Fruit fly (Drosophila melanogaster) ovary, adult (tissue): ENCODE results near the gene Srp19.

ENCODE experiments used
- CG17801 ChIP-seq: fragments of 200-800 bp; optimal IDR thresholded peaks from 2 replicates; lab custom pipeline; 2019; ENCODE audit warnings: missing biosample characterization, mild to moderate bottlenecking, missing genetic modification characterization, moderate library complexity; ENCODE audit not compliant: partially characterized antibody

The Srp19 gene

DNA sequence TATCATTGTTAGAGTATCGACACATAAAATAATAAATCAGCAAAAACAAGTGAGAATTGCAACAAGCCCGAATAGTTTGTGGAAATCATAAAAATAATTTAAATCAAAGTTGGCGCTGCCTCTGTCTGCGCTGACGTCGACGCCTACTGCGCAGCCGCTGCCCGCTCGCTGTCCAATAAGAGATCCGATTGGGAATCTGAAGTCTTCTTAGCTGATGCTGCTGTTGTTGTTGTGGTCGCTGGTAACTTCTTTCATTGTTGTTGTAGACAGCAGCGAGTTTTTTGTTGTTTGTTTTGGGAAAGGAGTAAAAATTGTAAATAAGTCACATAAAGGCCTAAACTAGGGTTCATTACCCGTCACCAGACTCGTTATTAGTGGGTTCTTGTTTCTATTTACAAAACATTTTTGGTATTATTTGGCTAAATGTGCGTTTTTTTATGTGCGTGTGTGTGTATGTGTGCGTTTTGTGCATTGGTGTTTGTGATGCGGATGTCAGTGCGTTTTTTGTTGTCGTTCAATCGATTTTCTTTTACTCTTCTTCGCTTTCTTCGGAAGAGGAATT is 17.0 kb upstream of the Srp19 start:
- no peak for TF ChIP-seq CG17801 (GFP tag; lab: Kevin White, UChicago)

DNA sequence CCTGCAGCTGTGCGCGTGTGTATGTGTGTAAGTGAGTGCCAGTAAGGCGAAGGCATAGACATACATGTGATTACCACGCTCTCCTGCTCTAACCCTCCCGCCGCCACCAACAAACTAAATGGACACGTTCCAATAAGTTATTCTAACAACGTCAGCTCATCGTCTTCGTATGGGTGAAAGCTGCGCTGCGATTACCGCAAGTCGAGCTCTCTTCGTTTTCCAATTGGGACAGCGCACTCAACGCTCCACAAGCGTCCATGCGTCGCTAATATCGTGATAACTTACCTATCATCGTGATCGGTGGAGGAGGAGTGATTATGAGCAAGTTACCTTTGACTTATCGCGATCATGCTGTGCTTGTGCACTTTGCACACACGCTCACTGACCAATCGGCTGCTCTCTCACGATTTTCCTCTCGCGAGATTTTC is 13.3 kb upstream of the Srp19 start:
- no peak for TF ChIP-seq CG17801 (GFP tag; lab: Kevin White, UChicago)

DNA sequence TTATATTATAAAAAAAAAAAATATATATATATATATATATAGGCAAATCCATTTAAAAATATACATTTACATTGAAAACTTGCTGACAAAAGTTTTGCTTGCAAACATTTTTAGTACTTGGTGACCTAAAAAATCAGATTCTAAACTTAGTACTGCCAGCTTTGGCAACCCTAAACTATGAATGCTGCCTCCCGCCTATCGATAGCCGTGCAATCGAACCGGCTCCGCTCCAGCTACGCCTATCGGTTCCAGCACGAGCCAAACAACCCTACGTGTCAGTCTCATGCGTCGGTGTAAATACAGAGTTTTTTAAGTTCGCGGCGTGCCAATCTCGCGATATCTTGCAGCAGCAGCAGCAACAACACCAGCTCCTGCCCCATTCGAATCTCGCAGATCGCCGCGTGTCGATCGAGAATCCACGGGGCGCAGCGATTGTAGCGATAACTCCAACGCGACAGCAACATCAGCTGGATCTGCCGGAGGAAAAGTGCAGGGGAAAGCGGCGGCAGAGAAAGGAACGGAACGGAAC is 12.6 kb upstream of the Srp19 start, which contains the start of gene Sec63:
Gene Sec63, plus strand, starts transcription at position 238 of the 529 bp plus-strand sequence.
- no peak for TF ChIP-seq CG17801 (GFP tag; lab: Kevin White, UChicago)

DNA sequence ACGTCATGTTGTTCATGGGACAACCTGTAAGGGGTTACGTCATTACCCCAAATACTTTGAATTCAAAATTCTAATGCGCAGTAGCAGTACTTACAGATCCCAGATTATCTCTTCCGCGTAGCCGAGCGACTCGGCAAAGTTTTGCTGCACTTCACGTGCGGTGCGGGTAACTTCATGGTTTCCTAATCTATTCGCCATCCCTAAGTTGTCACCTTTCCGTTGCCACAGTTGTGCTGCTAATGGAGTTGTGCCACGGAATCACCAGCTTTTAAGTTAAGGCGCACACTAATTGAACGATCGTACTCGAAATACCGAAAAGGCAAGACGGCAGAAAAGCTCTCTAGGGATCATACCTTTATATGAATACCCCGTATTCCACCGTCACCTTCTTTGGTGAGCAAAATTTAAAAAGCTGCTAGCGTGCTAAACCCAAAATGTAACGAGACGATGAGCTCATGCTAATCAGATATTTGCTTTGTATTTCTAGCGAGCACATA is 12.0 kb upstream of the Srp19 start, which contains the start of gene pst:
Gene pst, minus strand, starts transcription at position 437 of the 497 bp plus-strand sequence.
- TF ChIP-seq CG17801 (GFP tag; lab: Kevin White, UChicago): peak; percentile 47

DNA sequence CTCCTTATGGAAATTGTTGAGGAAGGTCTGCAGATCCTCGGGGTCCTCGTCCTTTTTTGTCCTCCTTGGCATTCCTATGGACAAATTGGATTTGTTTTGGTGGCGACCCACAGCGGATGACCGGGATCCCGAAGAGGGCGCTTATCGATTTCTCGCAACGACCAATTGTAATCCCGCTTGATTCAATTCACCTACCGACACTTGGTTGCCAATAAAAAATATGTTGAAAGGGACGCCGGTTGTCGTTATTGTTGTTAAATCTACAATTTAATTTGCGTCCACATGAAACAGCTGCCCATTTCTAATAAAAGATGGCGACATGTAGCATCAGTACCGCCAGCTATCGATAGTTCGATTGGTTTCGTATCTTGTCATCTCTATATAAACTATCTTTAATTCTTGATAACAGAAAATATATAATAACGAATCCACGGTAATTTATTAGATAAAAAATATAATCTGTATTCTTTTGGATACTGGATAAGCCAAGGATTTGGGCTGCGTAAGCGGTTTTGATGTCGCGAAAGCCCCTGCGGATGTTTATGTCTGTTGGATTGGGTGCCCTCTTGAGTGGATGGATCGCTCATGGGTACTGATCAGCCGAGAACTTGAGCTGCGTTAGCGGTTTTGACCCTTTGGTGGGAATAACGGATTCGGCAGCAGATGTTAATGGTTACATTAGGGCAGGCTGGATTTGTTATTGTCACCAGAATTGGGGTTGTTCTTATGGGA is 8.7 kb upstream of the Srp19 start, which contains the start of gene CTCF:
Gene CTCF, minus strand, starts transcription at position 328 of the 732 bp plus-strand sequence.
- TF ChIP-seq CG17801 (GFP tag; lab: Kevin White, UChicago): peak; percentile 31

DNA sequence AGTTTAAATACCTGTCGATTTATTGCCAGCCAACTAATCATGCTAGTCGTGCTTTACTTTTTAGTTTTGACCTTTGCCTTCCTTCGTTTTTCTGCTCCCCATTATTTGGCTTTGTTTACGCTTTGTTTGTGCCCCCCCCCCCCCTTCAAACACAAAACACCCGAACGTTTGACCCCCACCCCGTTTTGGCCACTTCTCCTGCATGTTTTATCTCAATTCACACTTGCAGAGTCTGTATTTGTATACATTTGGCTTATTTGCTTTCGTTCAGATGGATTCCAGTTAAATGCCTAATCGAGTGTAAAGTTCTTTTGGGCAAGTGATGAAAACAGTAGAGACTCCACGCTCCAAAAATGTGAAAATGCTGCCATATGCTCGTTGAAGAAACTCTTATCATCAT is 1.5 kb upstream of the Srp19 start:
- TF ChIP-seq CG17801 (GFP tag; lab: Kevin White, UChicago): no peak

DNA sequence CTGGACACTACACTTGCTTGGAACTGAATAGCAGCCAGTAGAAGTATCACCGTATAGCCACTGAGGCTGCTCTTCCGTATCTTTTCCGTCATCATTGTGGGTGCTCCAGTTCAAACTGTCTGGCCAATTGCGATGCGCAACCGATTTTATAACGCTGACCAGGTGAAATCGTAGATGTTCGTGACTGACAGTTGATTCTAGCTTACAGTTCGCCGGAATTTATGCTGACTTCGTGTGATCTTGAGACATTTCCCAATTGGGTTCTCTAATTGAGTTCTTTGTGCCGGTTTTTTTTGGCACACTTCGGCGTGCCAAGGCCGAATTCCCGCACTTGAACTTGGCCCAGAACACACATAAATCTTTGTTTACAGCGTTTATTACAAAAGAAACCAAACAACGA is 883 bp downstream of the Srp19 start, which contains the start of gene CG14834:
Gene CG14834, minus strand, starts transcription at position 173 of the 400 bp plus-strand sequence.
- no peak for TF ChIP-seq CG17801 (GFP tag; lab: Kevin White, UChicago)

DNA sequence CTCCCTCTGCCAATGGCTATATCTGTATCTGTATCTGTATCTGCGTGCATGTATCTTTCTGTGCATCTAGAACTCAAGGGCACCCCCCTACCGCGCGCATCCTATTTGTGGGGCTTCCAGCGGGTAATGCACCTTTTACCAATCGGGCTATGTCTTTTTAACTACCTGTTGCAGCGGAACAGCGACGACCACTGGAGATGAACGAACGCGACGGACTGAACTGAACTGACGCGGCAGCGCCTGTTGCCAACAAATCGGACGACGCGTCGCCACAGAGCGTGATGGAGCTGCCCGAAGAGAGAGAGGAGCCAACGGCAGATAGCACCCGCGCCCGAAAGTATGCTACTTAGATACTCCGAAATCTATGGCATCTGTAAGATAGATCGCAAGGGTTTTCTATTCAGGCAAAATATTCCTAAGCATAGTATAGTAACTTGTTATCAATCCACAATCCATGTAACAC is 2.8 kb downstream of the Srp19 start, which contains the start of gene Cln7:
Gene Cln7, minus strand, starts transcription at position 219 of the 463 bp plus-strand sequence.
- peak; percentile 90 for TF ChIP-seq CG17801 (GFP tag; lab: Kevin White, UChicago)

DNA sequence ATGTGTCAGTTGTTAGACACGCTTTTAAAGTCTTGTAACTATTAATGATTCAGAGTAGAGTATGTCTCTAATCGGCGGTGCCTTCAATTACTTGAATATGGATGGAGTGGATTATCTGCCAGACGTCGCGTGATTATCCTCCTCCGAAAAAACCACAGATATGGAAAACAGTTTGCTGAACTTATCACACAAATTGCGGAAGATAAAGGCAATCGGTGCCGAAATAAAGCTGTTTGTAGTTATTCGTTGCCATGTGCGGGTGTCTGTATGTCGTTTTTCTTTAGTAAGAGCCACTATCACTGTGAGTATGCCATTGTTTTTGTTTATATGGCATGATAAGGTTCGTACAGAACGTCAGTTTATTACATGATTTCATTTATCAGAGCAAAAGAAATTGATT is 3.8 kb downstream of the Srp19 start:
- TF ChIP-seq CG17801 (GFP tag; lab: Kevin White, UChicago): no peak

DNA sequence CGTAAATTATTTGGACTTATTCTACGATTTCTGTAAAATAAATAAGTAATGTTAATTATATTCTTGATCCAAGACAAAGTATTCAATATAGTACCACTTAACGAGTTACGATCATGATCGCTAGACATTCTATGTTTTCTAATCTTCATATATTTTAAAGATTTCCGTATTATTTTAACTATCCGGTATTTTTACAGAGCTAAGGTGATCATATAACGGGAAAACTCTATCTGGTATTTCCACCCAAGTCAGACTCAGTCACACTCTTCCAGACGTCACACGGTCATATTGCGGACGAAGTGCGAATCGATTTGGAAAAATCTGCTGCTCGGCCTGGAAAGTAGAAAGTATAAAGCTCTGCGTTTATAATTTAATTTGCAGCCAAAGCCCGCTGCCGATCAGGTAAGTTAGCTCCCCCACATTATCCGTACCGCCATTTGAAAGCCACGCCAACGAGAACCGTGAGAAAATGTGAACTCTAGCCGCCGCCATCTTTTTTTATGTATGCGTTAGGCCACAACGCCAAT is 8.6 kb downstream of the Srp19 start, which contains the start of the genes lark and eco:
Gene lark, plus strand, starts transcription at position 51 of the 527 bp plus-strand sequence.
Gene eco, minus strand, starts transcription at position 125 of the 527 bp plus-strand sequence.
- peak; percentile 32 for TF ChIP-seq CG17801 (GFP tag; lab: Kevin White, UChicago)

DNA sequence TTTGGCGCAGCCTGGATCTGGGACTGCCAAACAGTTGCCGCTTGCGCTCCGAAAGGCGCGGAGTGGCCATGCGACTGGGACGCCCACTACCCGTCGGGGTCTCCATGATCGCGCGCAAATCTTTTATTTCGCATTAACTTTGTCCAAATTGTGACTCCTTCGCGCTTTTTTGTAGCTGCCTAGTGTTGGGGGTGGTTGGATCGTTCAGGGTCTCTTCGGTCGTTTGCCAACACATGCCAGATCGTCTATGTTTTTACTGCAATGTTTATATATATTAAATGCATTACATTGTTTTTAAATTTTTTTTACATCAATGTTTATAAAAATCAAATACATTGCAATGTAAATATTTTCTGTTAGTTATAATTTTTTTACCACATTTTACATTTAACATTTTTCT is 9.0 kb downstream of the Srp19 start:
- no peak for TF ChIP-seq CG17801 (GFP tag; lab: Kevin White, UChicago)

DNA sequence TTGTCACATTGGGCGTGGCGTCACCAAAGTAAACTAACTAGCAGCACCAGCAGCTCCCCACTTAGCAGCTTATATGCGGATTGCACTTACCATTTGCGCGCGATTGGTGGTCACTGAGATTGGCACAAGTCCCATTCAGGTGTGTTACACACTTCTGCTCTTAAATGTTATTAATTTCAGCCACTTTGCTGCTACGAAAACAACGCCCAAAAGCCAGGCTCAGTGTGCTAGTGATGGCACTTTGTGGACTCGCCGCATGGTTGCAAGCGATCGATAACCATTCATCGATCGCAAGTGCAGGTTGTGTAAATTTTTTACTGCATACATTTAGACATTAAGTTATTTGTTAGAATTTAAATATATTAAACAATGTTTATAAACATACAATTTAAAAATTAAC is 12.8 kb downstream of the Srp19 start, which contains the start of the genes wrm1 and wrm2:
Gene wrm1, minus strand, starts transcription at position 237 of the 400 bp plus-strand sequence.
Gene wrm2, minus strand, starts transcription at position 237 of the 400 bp plus-strand sequence.
- no peak for TF ChIP-seq CG17801 (GFP tag; lab: Kevin White, UChicago)

DNA sequence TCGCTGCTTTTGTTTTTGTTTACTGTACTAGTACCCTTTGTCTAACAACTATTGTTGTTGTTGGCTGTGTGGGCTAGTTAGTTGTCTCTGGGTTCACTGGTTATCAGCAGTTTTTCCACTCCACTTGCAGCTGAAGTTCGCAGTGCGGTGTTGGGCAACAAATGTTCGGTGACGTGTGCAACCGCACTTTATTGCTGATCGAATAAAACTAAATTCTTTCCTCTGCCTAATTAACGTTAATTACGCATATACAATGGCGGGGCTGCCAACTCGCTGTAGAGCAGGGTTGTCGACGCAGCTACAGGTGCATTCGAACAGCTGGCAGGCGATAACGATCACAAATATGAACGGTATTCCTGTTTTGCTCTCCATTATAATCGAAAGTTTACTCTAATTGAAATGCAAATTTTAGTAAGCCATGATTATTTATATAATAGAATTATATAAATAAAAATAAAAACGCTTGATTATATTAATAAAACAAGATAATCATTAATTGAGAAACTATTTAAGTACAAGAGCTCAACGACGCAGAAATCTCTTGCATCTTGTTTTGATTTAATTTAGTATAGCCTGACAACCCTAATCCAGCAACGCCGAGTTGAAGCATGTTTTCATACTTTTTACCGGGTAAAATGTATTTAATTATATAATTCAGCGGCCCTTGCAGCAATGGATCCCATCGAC is 19.1 kb downstream of the Srp19 start, which contains the start of the genes mrva, CG42307 and mus312:
Gene mrva, minus strand, starts transcription at position 276 of the 687 bp plus-strand sequence.
Gene CG42307, plus strand, starts transcription at position 566 of the 687 bp plus-strand sequence.
Gene mus312, plus strand, starts transcription at position 566 of the 687 bp plus-strand sequence.
- peak; percentile 95 for TF ChIP-seq CG17801 (GFP tag; lab: Kevin White, UChicago)

DNA sequence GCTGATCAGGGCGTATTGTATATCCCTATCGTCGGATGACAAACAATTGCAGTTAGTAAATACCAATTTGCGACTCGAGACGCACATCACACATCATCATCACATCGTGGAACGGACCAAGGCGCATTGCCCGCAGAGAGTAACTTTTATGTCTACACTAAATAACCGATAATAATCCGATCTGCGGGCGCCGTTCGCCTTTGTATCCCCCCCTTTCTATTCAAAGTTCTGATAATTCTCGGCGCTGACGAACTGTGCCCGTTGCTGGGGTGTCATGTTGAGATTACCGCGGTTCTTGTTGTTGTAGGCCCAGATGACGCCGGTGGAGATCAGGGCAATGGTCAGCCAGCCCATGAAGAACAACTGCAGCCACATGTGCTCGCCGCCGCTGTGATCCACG is 21.2 kb downstream of the Srp19 start:
- TF ChIP-seq CG17801 (GFP tag; lab: Kevin White, UChicago): no peak
